Fruit fly (Drosophila melanogaster): Measurements from ENCODE around the gene Zip71B.

Zip71B gene

DNA sequence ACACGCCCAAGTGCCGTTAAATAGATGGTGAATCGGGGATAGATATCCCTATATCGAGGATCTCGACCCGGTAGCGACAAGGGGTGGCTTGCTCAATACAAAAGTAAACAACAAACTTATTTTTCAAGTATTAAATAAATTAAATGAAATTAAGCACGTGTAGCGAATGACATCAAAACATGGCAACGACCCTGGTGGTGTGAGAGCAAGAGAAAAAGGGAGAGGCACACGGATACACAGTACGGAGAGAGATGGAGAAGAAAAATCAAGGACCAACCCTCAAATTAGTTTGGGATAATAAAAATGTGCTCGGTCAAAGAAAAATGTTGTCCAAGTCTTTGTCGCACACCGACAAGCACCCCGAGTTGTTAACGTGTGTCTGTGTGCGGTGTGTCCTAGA is 28.9 kb downstream of the Zip71B start (continued):
- TF ChIP-seq CG11085 (GFP tag; IDR thresholded peaks at IDR 0.05) (no peak), Hand (GFP tag; optimal IDR thresholded peaks at IDR 0.05) (no peak), CG8281 (tag; optimal IDR thresholded peaks at IDR 0.05) (no peak), CG2678 (tag; optimal IDR thresholded peaks at IDR 0.05) (no peak), CG11398 (GFP tag; optimal IDR thresholded peaks at IDR 0.05) (no peak), Ets97D (GFP tag; optimal IDR thresholded peaks at IDR 0.05) (no peak), da (GFP tag; optimal IDR thresholded peaks at IDR 0.05) (no peak), pfk (GFP tag; optimal IDR thresholded peaks at IDR 0.05) (no peak), pros (GFP tag; optimal IDR thresholded peaks at IDR 0.05) (peak; percentile 91), CG9876 (GFP tag; optimal IDR thresholded peaks at IDR 0.05) (no peak), Gug (GFP tag; IDR thresholded peaks at IDR 0.05) (no peak), Med (GFP tag) (no peak), bbx (GFP tag; IDR thresholded peaks at IDR 0.05; ENCODE audit: partially characterized antibody) (no peak), insv (GFP tag; optimal IDR thresholded peaks at IDR 0.05) (no peak), CG12299 (tag; optimal IDR thresholded peaks at IDR 0.05) (no peak), kay (GFP tag; optimal IDR thresholded peaks at IDR 0.05) (no peak), gt (GFP tag; IDR thresholded peaks at IDR 0.05) (no peak), Abd-B (GFP tag; optimal IDR thresholded peaks at IDR 0.05) (no peak), abd-A (tag; optimal IDR thresholded peaks at IDR 0.05) (peak; percentile 59), CTCF (GFP tag; optimal IDR thresholded peaks at IDR 0.05) (no peak), unc-4 (GFP tag; IDR thresholded peaks at IDR 0.05; ENCODE audit: partially characterized antibody) (no peak), Hsf (GFP tag; optimal IDR thresholded peaks at IDR 0.05) (no peak), CG4707 (GFP tag; optimal IDR thresholded peaks at IDR 0.05) (no peak), Sin3A (optimal IDR thresholded peaks at IDR 0.05) (no peak), CG5953 (GFP tag; IDR thresholded peaks at IDR 0.05) (no peak), row (GFP tag; IDR thresholded peaks at IDR 0.05) (no peak), al (GFP tag; IDR thresholded peaks at IDR 0.05) (no peak), gcm (GFP tag; optimal IDR thresholded peaks at IDR 0.05) (no peak), toy (GFP tag; IDR thresholded peaks at IDR 0.05) (no peak), cg (GFP tag; optimal IDR thresholded peaks at IDR 0.05) (peak; percentile 41), odd (GFP tag; optimal IDR thresholded peaks at IDR 0.05) (no peak), sr (GFP tag; IDR thresholded peaks at IDR 0.05) (no peak), CG9727 (GFP tag; optimal IDR thresholded peaks at IDR 0.05) (no peak), CG10565 (GFP tag; optimal IDR thresholded peaks at IDR 0.05) (no peak), CG17328 (GFP tag; IDR thresholded peaks at IDR 0.05) (no peak), nerfin-1 (tag; optimal IDR thresholded peaks at IDR 0.05) (peak; percentile 50), fru (optimal IDR thresholded peaks at IDR 0.05) (no peak), CG17829 (tag; optimal IDR thresholded peaks at IDR 0.05) (no peak), CG13123 (GFP tag; optimal IDR thresholded peaks at IDR 0.05) (no peak), CG8924 (tag; optimal IDR thresholded peaks at IDR 0.05) (peak; percentile 59)

DNA sequence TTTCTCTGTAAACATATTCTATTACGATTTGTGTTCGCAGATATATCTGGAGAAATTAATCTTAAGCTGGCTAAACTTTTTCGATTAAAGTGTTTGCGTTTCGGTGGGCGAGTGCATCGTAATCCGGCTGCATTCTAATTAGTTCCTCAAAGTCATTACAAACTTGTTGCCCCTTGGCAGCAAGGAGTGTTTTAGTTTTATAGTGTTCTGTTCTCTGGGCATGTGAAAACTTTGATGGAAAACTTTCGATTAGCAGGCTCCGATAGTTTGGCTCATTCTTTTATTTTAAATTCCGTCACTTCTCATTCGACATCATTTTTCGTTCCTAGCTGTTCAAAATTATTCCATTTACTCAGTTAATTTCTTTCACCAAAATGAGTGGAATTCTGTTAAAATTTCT is 31.1 kb downstream of the Zip71B start, which contains the start of gene CG32148:
CG32148 (plus strand) TSS at position 301 of the 400 bp plus-strand sequence.
- TF ChIP-seq NFAT (GFP tag; IDR thresholded peaks at IDR 0.05) (no peak), Rfx (GFP tag; IDR thresholded peaks at IDR 0.05) (no peak), chif (GFP tag; optimal IDR thresholded peaks at IDR 0.05) (no peak), CG9932 (GFP tag; IDR thresholded peaks at IDR 0.05) (no peak), CG30020 (tag; optimal IDR thresholded peaks at IDR 0.05) (no peak), CG1603 (tag; optimal IDR thresholded peaks at IDR 0.05) (no peak)
